Worm (Caenorhabditis elegans) whole organism, mixed stage, embryonic: Measurements from ENCODE around the gene mans-4.

ENCODE experiments used
- M03D4.4 ChIP-seq: sonication (generic microtip); optimal IDR thresholded peaks from 2 replicates; lab custom pipeline; 2017; ENCODE audit warnings: mild to moderate bottlenecking, missing genetic modification characterization, missing compliant biosample characterization
- bed-3 ChIP-seq: fragments of 200-800 bp; sonication (Bioruptor generic); optimal IDR thresholded peaks from 3 replicates; lab custom pipeline; 2018; ENCODE audit warnings: mild to moderate bottlenecking, missing genetic modification characterization, moderate library complexity, missing compliant biosample characterization
- blmp-1 ChIP-seq: fragments of 150-350 bp; optimal IDR thresholded peaks from 2 replicates; lab custom pipeline; 2014; ENCODE audit warnings: missing biosample characterization, missing genetic modification characterization
- ceh-39 ChIP-seq: fragments of 150-350 bp; optimal IDR thresholded peaks from 2 replicates; lab custom pipeline; 2014; ENCODE audit warnings: missing biosample characterization, missing genetic modification characterization
- ceh-43 ChIP-seq: fragments of 200-800 bp; sonication (Bioruptor generic); optimal IDR thresholded peaks from 2 replicates; lab custom pipeline; 2018; ENCODE audit warnings: mild to moderate bottlenecking, missing genetic modification characterization, moderate library complexity, missing compliant biosample characterization
- ces-1 ChIP-seq: fragments of 150-350 bp; optimal IDR thresholded peaks from 2 replicates; lab custom pipeline; 2014; ENCODE audit warnings: missing biosample characterization, missing genetic modification reagents, missing genetic modification characterization
- cnd-1 ChIP-seq: fragments of 200-800 bp; sonication (Bioruptor generic); optimal IDR thresholded peaks from 2 replicates; lab custom pipeline; 2018; ENCODE audit warnings: mild to moderate bottlenecking, missing genetic modification characterization, missing compliant biosample characterization
- drap-1 ChIP-seq: fragments of 200-800 bp; sonication (Bioruptor generic); optimal IDR thresholded peaks from 3 replicates; lab custom pipeline; 2018; ENCODE audit warnings: mild to moderate bottlenecking, missing genetic modification characterization, missing compliant biosample characterization
- elt-1 ChIP-seq: sonication (generic microtip); optimal IDR thresholded peaks from 2 replicates; lab custom pipeline; 2017; ENCODE audit warnings: missing genetic modification characterization, mild to moderate bottlenecking, missing compliant biosample characterization, antibody characterized with exemption, moderate library complexity, borderline replicate concordance; ENCODE audit not compliant: insufficient read depth
- elt-3 ChIP-seq: fragments of 150-350 bp; optimal IDR thresholded peaks from 2 replicates; lab custom pipeline; 2014; ENCODE audit warnings: missing biosample characterization, missing genetic modification characterization
- flh-1 ChIP-seq: fragments of 200-800 bp; sonication (Bioruptor generic); optimal IDR thresholded peaks from 2 replicates; lab custom pipeline; 2018; ENCODE audit warnings: mild to moderate bottlenecking, missing genetic modification characterization, moderate library complexity, missing compliant biosample characterization
- ham-2 ChIP-seq: fragments of 200-800 bp; sonication (Bioruptor generic); optimal IDR thresholded peaks from 2 replicates; lab custom pipeline; 2018; ENCODE audit warnings: mild to moderate bottlenecking, missing genetic modification characterization, missing compliant biosample characterization
- hlh-1 ChIP-seq: fragments of 150-350 bp; optimal IDR thresholded peaks from 2 replicates; lab custom pipeline; 2014; ENCODE audit warnings: missing biosample characterization, missing genetic modification reagents, missing genetic modification characterization
- lin-32 ChIP-seq: fragments of 200-800 bp; sonication (Bioruptor generic); optimal IDR thresholded peaks from 2 replicates; lab custom pipeline; 2018; ENCODE audit warnings: mild to moderate bottlenecking, missing genetic modification characterization, missing compliant biosample characterization
- mab-5 ChIP-seq: fragments of 150-350 bp; optimal IDR thresholded peaks from 2 replicates; lab custom pipeline; 2014; ENCODE audit warnings: missing biosample characterization, missing genetic modification characterization
- mep-1 ChIP-seq: fragments of 150-350 bp; optimal IDR thresholded peaks from 2 replicates; lab custom pipeline; 2017; ENCODE audit warnings: missing biosample characterization, missing genetic modification reagents, missing genetic modification characterization, inconsistent platforms
- mls-2 ChIP-seq: sonication (generic microtip); optimal IDR thresholded peaks from 2 replicates; lab custom pipeline; 2016; ENCODE audit warnings: mild to moderate bottlenecking, missing genetic modification characterization, moderate library complexity, missing compliant biosample characterization
- nhr-2 ChIP-seq: fragments of 150-350 bp; optimal IDR thresholded peaks from 2 replicates; lab custom pipeline; 2014; ENCODE audit warnings: missing biosample characterization, missing genetic modification characterization
- nhr-237 ChIP-seq: fragments of 150-350 bp; optimal IDR thresholded peaks from 2 replicates; lab custom pipeline; 2014; ENCODE audit warnings: missing biosample characterization, missing genetic modification characterization
- nhr-28 ChIP-seq: fragments of 150-350 bp; optimal IDR thresholded peaks from 2 replicates; lab custom pipeline; 2014; ENCODE audit warnings: missing biosample characterization, missing genetic modification characterization
- nhr-76 ChIP-seq: sonication (generic microtip); optimal IDR thresholded peaks from 2 replicates; lab custom pipeline; 2017; ENCODE audit warnings: missing biosample characterization, missing genetic modification characterization
- sem-2 ChIP-seq: fragments of 200-800 bp; sonication (Bioruptor generic); optimal IDR thresholded peaks from 2 replicates; lab custom pipeline; 2018; ENCODE audit warnings: mild to moderate bottlenecking, missing genetic modification characterization, missing compliant biosample characterization
- sptf-1 ChIP-seq: sonication (generic microtip); optimal IDR thresholded peaks from 2 replicates; lab custom pipeline; 2017; ENCODE audit warnings: mild to moderate bottlenecking, missing genetic modification characterization, moderate library complexity, missing compliant biosample characterization
- tbx-8 ChIP-seq: fragments of 200-800 bp; sonication (Bioruptor generic); optimal IDR thresholded peaks from 2 replicates; lab custom pipeline; 2018; ENCODE audit warnings: mild to moderate bottlenecking, missing genetic modification characterization, moderate library complexity, missing compliant biosample characterization
- unc-120 ChIP-seq: sonication (generic microtip); optimal IDR thresholded peaks from 2 replicates; lab custom pipeline; 2017; ENCODE audit warnings: missing genetic modification characterization, missing compliant biosample characterization; ENCODE audit not compliant: poor library complexity, severe bottlenecking
- unc-39 ChIP-seq: fragments of 150-350 bp; optimal IDR thresholded peaks from 2 replicates; lab custom pipeline; 2014; ENCODE audit warnings: missing biosample characterization, missing genetic modification characterization
- unc-62 ChIP-seq: fragments of 150-350 bp; optimal IDR thresholded peaks from 2 replicates; lab custom pipeline; 2014; ENCODE audit warnings: missing biosample characterization, missing genetic modification reagents, missing genetic modification characterization
- zip-8 ChIP-seq: fragments of 150-350 bp; optimal IDR thresholded peaks from 2 replicates; lab custom pipeline; 2014; ENCODE audit warnings: missing biosample characterization, missing genetic modification characterization
- ztf-11 ChIP-seq: fragments of 150-350 bp; optimal IDR thresholded peaks from 2 replicates; lab custom pipeline; 2014; ENCODE audit warnings: missing biosample characterization, missing genetic modification characterization

The mans-4 gene

ce11 chrIV:9078469-9078868 lies at the start of gene mans-4:
Gene mans-4, minus strand, starts transcription at chrIV:9078569.
- TF ChIP-seq bed-3 = no peak
- no peak for TF ChIP-seq mab-5 (tag; lab: Kevin White, UChicago)

- TF ChIP-seq ham-2 (no peak), ceh-39 (tag; lab: Kevin White, UChicago) (no peak), nhr-28 (tag; lab: Kevin White, UChicago) (no peak), nhr-2 (no peak), flh-1 (GFP tag; lab: Kevin White, UChicago) (no peak), tbx-8 (GFP tag; lab: Kevin White, UChicago) (no peak), cnd-1 (no peak), mab-5 (tag; lab: Kevin White, UChicago) (no peak), ces-1 (no peak), hlh-1 (peak; percentile 54), sptf-1 (tag; lab: Kevin White, UChicago) (no peak), mep-1 (tag; lab: Kevin White, UChicago) (peak; percentile 4), sem-2 (GFP tag; lab: Kevin White, UChicago) (no peak)
Observed at ce11 chrIV:9121545-9121944, 43.2 kb upstream of the mans-4 start.

ce11 chrIV:9120220-9120619 lies 41.9 kb upstream of the mans-4 start:
- TF ChIP-seq zip-8 (tag; lab: Kevin White, UChicago) = peak; percentile 26
- TF ChIP-seq lin-32 = no peak
- TF ChIP-seq, all 35 proteins: peak for 1

- TF ChIP-seq zip-8 (tag; lab: Kevin White, UChicago) = no peak
Observed at ce11 chrIV:9118792-9119191, 40.4 kb upstream of the mans-4 start, which contains the start of gene nrfl-1. Gene nrfl-1, plus strand, starts transcription at chrIV:9119092.

- TF ChIP-seq lin-32 (no peak), nhr-76 (no peak), unc-62 (GFP tag; lab: Kevin White, UChicago) (no peak), cnd-1 (no peak), elt-1 (no peak), elt-3 (tag; lab: Kevin White, UChicago) (no peak), mep-1 (tag; lab: Kevin White, UChicago) (no peak), ceh-43 (GFP tag; lab: Kevin White, UChicago) (no peak)
Observed at ce11 chrIV:9118348-9118747, 40.0 kb upstream of the mans-4 start.

ce11 chrIV:9117700-9118099 lies 39.3 kb upstream of the mans-4 start:
- no peak for TF ChIP-seq M03D4.4 (tag; lab: Kevin White, UChicago)
- TF ChIP-seq elt-1 = no peak
- TF ChIP-seq mab-5 (tag; lab: Kevin White, UChicago) = no peak
- TF ChIP-seq hlh-1 = no peak
- no peak for TF ChIP-seq sptf-1 (tag; lab: Kevin White, UChicago)
- TF ChIP-seq nhr-28 (tag; lab: Kevin White, UChicago) = no peak
- TF ChIP-seq unc-120 (tag; lab: Kevin White, UChicago) = no peak
- TF ChIP-seq sem-2 (GFP tag; lab: Kevin White, UChicago) = no peak
- TF ChIP-seq unc-39 = no peak
- no peak for TF ChIP-seq mls-2 (tag; lab: Kevin White, UChicago)
- TF ChIP-seq mep-1 (tag; lab: Kevin White, UChicago) = no peak
- TF ChIP-seq drap-1 (GFP tag; lab: Kevin White, UChicago) = no peak
- TF ChIP-seq nhr-237 (tag; lab: Kevin White, UChicago) = no peak
- no peak for TF ChIP-seq blmp-1 (tag; lab: Kevin White, UChicago)
- no peak for TF ChIP-seq nhr-2
- TF ChIP-seq cnd-1 = no peak
- no peak for TF ChIP-seq ztf-11 (tag; lab: Kevin White, UChicago)

ce11 chrIV:9116452-9116851 lies 38.1 kb upstream of the mans-4 start:
- no peak for TF ChIP-seq ceh-43 (GFP tag; lab: Kevin White, UChicago)
- no peak for TF ChIP-seq nhr-28 (tag; lab: Kevin White, UChicago)
- no peak for TF ChIP-seq nhr-76
